Worm (Caenorhabditis elegans) whole organism, L3 larva: ENCODE measurements around the gene T24E12.3.
A peak's percentile ranks its signal among the peaks of the same experiment; 100 is the strongest.

Experiments
- R02D3.7 ChIP-seq: fragments of 150-350 bp; optimal IDR thresholded peaks from 2 replicates; lab custom pipeline; 2014; ENCODE audit warnings: missing biosample characterization, missing genetic modification characterization
- ZK546.5 ChIP-seq: sonication (generic microtip); optimal IDR thresholded peaks from 2 replicates; lab custom pipeline; 2017; ENCODE audit warnings: missing biosample characterization, missing genetic modification characterization
- aly-2 ChIP-seq: fragments of 150-350 bp; optimal IDR thresholded peaks from 2 replicates; lab custom pipeline; 2014; ENCODE audit warnings: missing biosample characterization, missing genetic modification characterization
- ama-1 ChIP-seq: fragments of 150-350 bp; optimal IDR thresholded peaks from 2 replicates; lab custom pipeline; 2018
- ceh-16 ChIP-seq: sonication (generic microtip); optimal IDR thresholded peaks from 2 replicates; lab custom pipeline; 2017; ENCODE audit warnings: missing biosample characterization, missing genetic modification characterization
- ceh-28 ChIP-seq: fragments of 150-350 bp; optimal IDR thresholded peaks from 2 replicates; lab custom pipeline; 2014; ENCODE audit warnings: missing biosample characterization, missing genetic modification reagents, missing genetic modification characterization
- ceh-9 ChIP-seq: sonication (generic microtip); optimal IDR thresholded peaks from 2 replicates; lab custom pipeline; 2018; ENCODE audit warnings: missing biosample characterization, missing genetic modification characterization
- daf-12 ChIP-seq: fragments of 150-350 bp; optimal IDR thresholded peaks from 2 replicates; lab custom pipeline; 2014; ENCODE audit warnings: missing biosample characterization, missing genetic modification reagents, missing genetic modification characterization
- egl-5 ChIP-seq: fragments of 150-350 bp; optimal IDR thresholded peaks from 2 replicates; lab custom pipeline; 2017; ENCODE audit warnings: missing biosample characterization, missing genetic modification reagents, missing genetic modification characterization, inconsistent platforms
- elt-2 ChIP-seq: sonication (generic microtip); optimal IDR thresholded peaks from 2 replicates; lab custom pipeline; 2016; ENCODE audit warnings: missing genetic modification reagents, mild to moderate bottlenecking, missing genetic modification characterization, missing compliant biosample characterization
- eor-1 ChIP-seq, 2 experiments: fragments of 150-350 bp; optimal IDR thresholded peaks; 2 replicates each; lab custom pipeline; 2014 to 2018; ENCODE audit warnings: missing biosample characterization in 2 of 2, missing genetic modification characterization in 2 of 2
- fkh-10 ChIP-seq: sonication (generic microtip); optimal IDR thresholded peaks from 2 replicates; lab custom pipeline; 2017; ENCODE audit warnings: missing biosample characterization, missing genetic modification reagents, missing genetic modification characterization
- fkh-2 ChIP-seq: fragments of 150-350 bp; optimal IDR thresholded peaks from 2 replicates; lab custom pipeline; 2014; ENCODE audit warnings: missing biosample characterization, missing genetic modification reagents, missing genetic modification characterization
- hmg-11 ChIP-seq: sonication (generic microtip); optimal IDR thresholded peaks from 2 replicates; lab custom pipeline; 2016; ENCODE audit warnings: missing genetic modification characterization, missing compliant biosample characterization
- jun-1 ChIP-seq: fragments of 150-350 bp; optimal IDR thresholded peaks from 2 replicates; lab custom pipeline; 2014; ENCODE audit warnings: missing biosample characterization, missing genetic modification reagents, missing genetic modification characterization
- lsy-12 ChIP-seq: sonication (generic microtip); optimal IDR thresholded peaks from 2 replicates; lab custom pipeline; 2016; ENCODE audit warnings: mild to moderate bottlenecking, missing genetic modification characterization, missing compliant biosample characterization
- mml-1 ChIP-seq: fragments of 150-350 bp; sonication (generic microtip); optimal IDR thresholded peaks from 3 replicates; lab custom pipeline; 2014; ENCODE audit warnings: missing biosample characterization, missing genetic modification characterization
- nfya-1 ChIP-seq: sonication (generic microtip); optimal IDR thresholded peaks from 2 replicates; lab custom pipeline; 2017; ENCODE audit warnings: missing genetic modification characterization, mild to moderate bottlenecking, missing compliant biosample characterization, antibody characterized with exemption, moderate library complexity; ENCODE audit not compliant: insufficient read depth
- nhr-11 ChIP-seq: fragments of 150-350 bp; optimal IDR thresholded peaks from 2 replicates; lab custom pipeline; 2014; ENCODE audit warnings: missing biosample characterization, missing genetic modification characterization
- nhr-23 ChIP-seq: fragments of 150-350 bp; optimal IDR thresholded peaks from 2 replicates; lab custom pipeline; 2014; ENCODE audit warnings: missing biosample characterization, missing genetic modification reagents, missing genetic modification characterization
- nhr-25 ChIP-seq: sonication (generic microtip); optimal IDR thresholded peaks from 2 replicates; lab custom pipeline; 2017; ENCODE audit warnings: missing biosample characterization, missing genetic modification characterization
- nhr-28 ChIP-seq: fragments of 150-350 bp; optimal IDR thresholded peaks from 2 replicates; lab custom pipeline; 2014; ENCODE audit warnings: missing biosample characterization, missing genetic modification characterization
- nhr-43 ChIP-seq: sonication (generic microtip); optimal IDR thresholded peaks from 2 replicates; lab custom pipeline; 2016; ENCODE audit warnings: mild to moderate bottlenecking, missing genetic modification characterization, missing compliant biosample characterization; ENCODE audit not compliant: poor library complexity, severe bottlenecking
- nhr-67 ChIP-seq: fragments of 150-350 bp; optimal IDR thresholded peaks from 2 replicates; lab custom pipeline; 2014; ENCODE audit warnings: missing biosample characterization, missing genetic modification characterization
- nhr-76 ChIP-seq: fragments of 150-350 bp; sonication (generic microtip); optimal IDR thresholded peaks from 5 replicates; lab custom pipeline; 2014; ENCODE audit warnings: missing biosample characterization, missing genetic modification characterization
- pha-4 ChIP-seq: fragments of 150-350 bp; optimal IDR thresholded peaks from 2 replicates; lab custom pipeline; 2014; ENCODE audit warnings: missing biosample characterization, missing genetic modification reagents, missing genetic modification characterization
- pqm-1 ChIP-seq: fragments of 150-350 bp; optimal IDR thresholded peaks from 2 replicates; lab custom pipeline; 2017; ENCODE audit warnings: missing biosample characterization, missing genetic modification characterization, inconsistent platforms
- sea-2 ChIP-seq: fragments of 150-350 bp; sonication (generic microtip); optimal IDR thresholded peaks from 4 replicates; lab custom pipeline; 2014; ENCODE audit warnings: missing biosample characterization, missing genetic modification reagents, missing genetic modification characterization
- skn-1 ChIP-seq: fragments of 150-350 bp; optimal IDR thresholded peaks from 2 replicates; lab custom pipeline; 2014; ENCODE audit warnings: missing biosample characterization, missing genetic modification characterization
- snpc-4 ChIP-seq: fragments of 150-350 bp; optimal IDR thresholded peaks from 2 replicates; lab custom pipeline; 2014; ENCODE audit warnings: missing biosample characterization, missing genetic modification characterization
- unc-39 ChIP-seq: sonication (generic microtip); optimal IDR thresholded peaks from 4 replicates; lab custom pipeline; 2017; ENCODE audit warnings: missing biosample characterization, missing genetic modification characterization
- unc-62 ChIP-seq: fragments of 150-350 bp; sonication (generic microtip); optimal IDR thresholded peaks from 4 replicates; lab custom pipeline; 2014; ENCODE audit warnings: missing biosample characterization, missing genetic modification reagents, missing genetic modification characterization
- zag-1 ChIP-seq: fragments of 150-350 bp; optimal IDR thresholded peaks from 2 replicates; lab custom pipeline; 2014; ENCODE audit warnings: missing biosample characterization, missing genetic modification characterization
- ztf-11 ChIP-seq: fragments of 150-350 bp; optimal IDR thresholded peaks from 2 replicates; lab custom pipeline; 2014; ENCODE audit warnings: missing biosample characterization, missing genetic modification characterization
- ztf-4 ChIP-seq: fragments of 150-350 bp; optimal IDR thresholded peaks from 2 replicates; lab custom pipeline; 2014; ENCODE audit warnings: missing biosample characterization, missing genetic modification characterization

The T24E12.3 gene

ce11 chrII:3788356-3788962, 12.6 kb downstream of the T24E12.3 start:
- TF ChIP-seq mml-1 (tag; lab: Kevin White, UChicago) (no peak), elt-2 (tag; lab: Kevin White, UChicago) (peak; percentile 58), pqm-1 (tag; lab: Kevin White, UChicago) (peak; percentile 7)

- TF ChIP-seq nhr-43 (tag; lab: Kevin White, UChicago) (no peak), nhr-11 (no peak), sea-2 (GFP tag; lab: Kevin White, UChicago) (no peak), hmg-11 (no peak), fkh-2 (no peak), nfya-1 (tag; lab: Kevin White, UChicago) (no peak), fkh-10 (GFP tag; lab: Kevin White, UChicago) (no peak), zag-1 (tag; lab: Kevin White, UChicago) (no peak), jun-1 (tag; lab: Kevin White, UChicago) (no peak), ZK546.5 (no peak), daf-12 (no peak), R02D3.7 (tag; lab: Kevin White, UChicago) (no peak), nhr-67 (no peak), egl-5 (tag; lab: Kevin White, UChicago) (no peak), pha-4 (tag; lab: Kevin White, UChicago) (no peak), ztf-4 (tag; lab: Kevin White, UChicago) (no peak), ceh-9 (no peak), nhr-25 (tag; lab: Kevin White, UChicago) (no peak), unc-62 (GFP tag; lab: Kevin White, UChicago) (no peak), ama-1 (lab: Kevin White, UChicago) (no peak)
- TF ChIP-seq, all 47 proteins: peak for 0
Observed at ce11 chrII:3793336-3793735, 17.5 kb downstream of the T24E12.3 start, which contains the start of gene fbxb-99. TSS of gene fbxb-99 (minus strand) at chrII:3793436.

- no peak for TF ChIP-seq ZK546.5
- TF ChIP-seq hmg-11, result no peak
- TF ChIP-seq lsy-12 (tag; lab: Kevin White, UChicago), result no peak
- TF ChIP-seq skn-1 (tag; lab: Kevin White, UChicago), result no peak
- no peak for TF ChIP-seq nhr-11
- no peak for TF ChIP-seq egl-5 (tag; lab: Kevin White, UChicago)
- no peak for TF ChIP-seq elt-2 (tag; lab: Kevin White, UChicago)
- TF ChIP-seq ztf-4 (tag; lab: Kevin White, UChicago), result no peak
- no peak for TF ChIP-seq nfya-1 (tag; lab: Kevin White, UChicago)
- no peak for TF ChIP-seq aly-2
- TF ChIP-seq ceh-9, result no peak
- no peak for TF ChIP-seq unc-39
- no peak for TF ChIP-seq nhr-43 (tag; lab: Kevin White, UChicago)
- TF ChIP-seq jun-1 (tag; lab: Kevin White, UChicago), result no peak
- TF ChIP-seq fkh-2, result no peak
- TF ChIP-seq daf-12, result no peak
- TF ChIP-seq fkh-10 (GFP tag; lab: Kevin White, UChicago), result no peak
- no peak for TF ChIP-seq ceh-16 (tag; lab: Kevin White, UChicago)
Observed at ce11 chrII:3795323-3795722, 19.5 kb downstream of the T24E12.3 start, which contains the start of gene Y8A9A.2. TSS of gene Y8A9A.2 (plus strand) at chrII:3795623.

ce11 chrII:3803219-3803618, 27.4 kb downstream of the T24E12.3 start, which contains the start of gene ins-32:
TSS of gene ins-32 (minus strand) at chrII:3803319.
- TF ChIP-seq nhr-28 (tag; lab: Kevin White, UChicago) (no peak), aly-2 (no peak)
- TF ChIP-seq, all 47 proteins: peak for 0

- TF ChIP-seq eor-1 (tag; optimal IDR thresholded peaks at IDR 0.05; lab: Kevin White, UChicago) (no peak), unc-39 (no peak), ceh-28 (tag; lab: Kevin White, UChicago) (no peak), snpc-4 (tag; lab: Kevin White, UChicago) (no peak), nhr-23 (tag; lab: Kevin White, UChicago) (no peak), nhr-76 (tag; lab: Kevin White, UChicago) (no peak), daf-12 (no peak), ceh-16 (tag; lab: Kevin White, UChicago) (no peak), nhr-28 (tag; lab: Kevin White, UChicago) (no peak), ztf-11 (no peak), sea-2 (GFP tag; lab: Kevin White, UChicago) (no peak)
Observed at ce11 chrII:3805518-3805917, 29.7 kb downstream of the T24E12.3 start.
